Worm (Caenorhabditis elegans): ENCODE data around the gene sti-1.

ce11 chrV:803472-803871 is 30.2 kb downstream of the sti-1 start:
- TF ChIP-seq ama-1 (optimal IDR thresholded peaks at IDR 0.05) (no peak), skn-1 (tag; optimal IDR thresholded peaks at IDR 0.05) (no peak), unc-39 (tag; optimal IDR thresholded peaks at IDR 0.05) (no peak), sea-2 (GFP tag; optimal IDR thresholded peaks at IDR 0.05) (no peak), elt-3 (tag; optimal IDR thresholded peaks at IDR 0.05) (no peak), ztf-4 (tag; optimal IDR thresholded peaks at IDR 0.05) (no peak), fkh-10 (GFP tag; optimal IDR thresholded peaks at IDR 0.05) (no peak), nhr-28 (tag; optimal IDR thresholded peaks at IDR 0.05) (no peak), ztf-11 (tag; optimal IDR thresholded peaks at IDR 0.05) (no peak), fkh-2 (tag; optimal IDR thresholded peaks at IDR 0.05) (no peak), ceh-82 (tag; optimal IDR thresholded peaks at IDR 0.05) (no peak), daf-12 (tag; optimal IDR thresholded peaks at IDR 0.05) (no peak), nhr-11 (tag; optimal IDR thresholded peaks at IDR 0.05) (no peak), egl-27 (tag; optimal IDR thresholded peaks at IDR 0.05) (no peak)

All from whole organism, L3 larva.